Worm (Caenorhabditis elegans) whole organism, late embryonic: ENCODE results near the gene gap-1.

Experiments used
- ahr-1 ChIP-seq: sonication (generic microtip); optimal IDR thresholded peaks from 2 replicates; lab custom pipeline; 2016; ENCODE audit warnings: missing genetic modification characterization, missing compliant biosample characterization
- ama-1 ChIP-seq: fragments of 150-350 bp; optimal IDR thresholded peaks from 2 replicates; lab custom pipeline; 2014
- ceh-48 ChIP-seq: sonication (generic microtip); optimal IDR thresholded peaks from 2 replicates; lab custom pipeline; 2016; ENCODE audit warnings: missing genetic modification characterization, inconsistent platforms, missing compliant biosample characterization
- elt-2 ChIP-seq: sonication (generic microtip); optimal IDR thresholded peaks from 2 replicates; lab custom pipeline; 2016; ENCODE audit warnings: missing genetic modification reagents, missing genetic modification characterization, missing compliant biosample characterization
- fkh-6 ChIP-seq: sonication (generic microtip); optimal IDR thresholded peaks from 2 replicates; lab custom pipeline; 2016; ENCODE audit warnings: missing genetic modification characterization, missing compliant biosample characterization
- hlh-30 ChIP-seq: sonication (generic microtip); optimal IDR thresholded peaks from 2 replicates; lab custom pipeline; 2017; ENCODE audit warnings: antibody characterized with exemption, missing genetic modification characterization, missing compliant biosample characterization; ENCODE audit not compliant: insufficient read depth
- mec-3 ChIP-seq: sonication (generic microtip); optimal IDR thresholded peaks from 2 replicates; lab custom pipeline; 2016; ENCODE audit warnings: borderline replicate concordance, missing genetic modification characterization, missing compliant biosample characterization
- nhr-11 ChIP-seq: fragments of 150-350 bp; optimal IDR thresholded peaks from 2 replicates; lab custom pipeline; 2014; ENCODE audit warnings: missing biosample characterization, missing genetic modification characterization
- pag-3 ChIP-seq: sonication (generic microtip); optimal IDR thresholded peaks from 2 replicates; lab custom pipeline; 2016; ENCODE audit warnings: missing compliant biosample characterization, missing genetic modification characterization, borderline replicate concordance
- pha-4 ChIP-seq: fragments of 150-350 bp; optimal IDR thresholded peaks from 2 replicates; lab custom pipeline; 2018; ENCODE audit warnings: missing biosample characterization, missing genetic modification reagents, missing genetic modification characterization
- pros-1 ChIP-seq: fragments of 150-350 bp; optimal IDR thresholded peaks from 2 replicates; lab custom pipeline; 2014; ENCODE audit warnings: missing biosample characterization, missing genetic modification reagents, missing genetic modification characterization
- rnt-1 ChIP-seq: sonication (generic microtip); optimal IDR thresholded peaks from 2 replicates; lab custom pipeline; 2016; ENCODE audit warnings: missing genetic modification characterization, missing compliant biosample characterization

DNA sequence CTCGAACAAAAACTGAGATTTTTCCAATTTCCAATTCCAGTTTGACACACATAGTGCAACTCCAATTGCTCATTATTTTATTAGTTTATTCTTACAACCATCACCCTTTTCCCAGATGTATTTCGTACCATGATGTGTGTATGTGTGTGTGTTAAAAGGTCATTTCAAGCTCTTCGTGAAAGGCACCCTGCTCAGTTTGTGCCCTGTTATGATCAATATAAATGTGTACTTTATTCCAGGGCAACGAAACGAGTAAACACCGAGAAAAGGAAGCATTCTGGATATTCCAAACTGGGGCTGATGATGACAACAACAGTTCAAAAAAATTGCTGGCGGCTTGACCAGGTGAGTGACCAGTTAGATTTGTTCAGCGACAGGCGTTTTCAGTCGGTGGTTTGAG lies 18.4 kb downstream of the gap-1 start, which contains the start of gene peb-1:
- TF ChIP-seq pha-4 = no peak
- TF ChIP-seq pros-1 = no peak
- no peak for TF ChIP-seq fkh-6 (tag; lab: Kevin White, UChicago)
- TF ChIP-seq nhr-11 (tag; lab: Kevin White, UChicago) = no peak
- no peak for TF ChIP-seq ama-1 (lab: Kevin White, UChicago)
- TF ChIP-seq ceh-48 (tag; lab: Kevin White, UChicago) = no peak
- TF ChIP-seq ahr-1 = no peak
- no peak for TF ChIP-seq rnt-1 (tag; lab: Kevin White, UChicago)
- no peak for TF ChIP-seq mec-3 (tag; lab: Kevin White, UChicago)
- no peak for TF ChIP-seq hlh-30 (tag; lab: Kevin White, UChicago)
- TF ChIP-seq pag-3 (tag; lab: Kevin White, UChicago) = no peak
- TF ChIP-seq elt-2 (tag; lab: Kevin White, UChicago) = no peak
